Worm (Caenorhabditis elegans) whole organism, L4/young adult: ENCODE results near the gene mps-2.

ENCODE experiments used
- W03F9.2 ChIP-seq: fragments of 150-350 bp; optimal IDR thresholded peaks from 2 replicates; lab custom pipeline; 2014; ENCODE audit warnings: missing biosample characterization, missing genetic modification characterization
- dao-5 ChIP-seq: sonication (generic microtip); optimal IDR thresholded peaks from 2 replicates; lab custom pipeline; 2016; ENCODE audit warnings: missing genotype, missing genetic modification characterization, moderate library complexity, missing compliant biosample characterization
- him-1 ChIP-seq: sonication (generic microtip); optimal IDR thresholded peaks from 2 replicates; lab custom pipeline; 2016; ENCODE audit warnings: missing genotype, missing genetic modification reagents, missing genetic modification characterization, missing compliant biosample characterization

- TF ChIP-seq him-1 (tag; lab: Kevin White, UChicago) (no peak), dao-5 (tag; lab: Kevin White, UChicago) (no peak), W03F9.2 (tag; lab: Kevin White, UChicago) (no peak)
These were observed 12.3 kb downstream of the mps-2 start, which contains the start of gene K01A2.6 for ce11 chrII:299684-300083.
